Worm (Caenorhabditis elegans) whole organism, mixed stage, embryonic: ENCODE measurements around the gene Y110A2AL.1.

Experiments
- M03D4.4 ChIP-seq: sonication (generic microtip); optimal IDR thresholded peaks from 2 replicates; lab custom pipeline; 2017; ENCODE audit warnings: mild to moderate bottlenecking, missing genetic modification characterization, missing compliant biosample characterization
- bed-3 ChIP-seq: fragments of 200-800 bp; sonication (Bioruptor generic); optimal IDR thresholded peaks from 3 replicates; lab custom pipeline; 2018; ENCODE audit warnings: mild to moderate bottlenecking, missing genetic modification characterization, moderate library complexity, missing compliant biosample characterization
- ceh-39 ChIP-seq: fragments of 150-350 bp; optimal IDR thresholded peaks from 2 replicates; lab custom pipeline; 2014; ENCODE audit warnings: missing biosample characterization, missing genetic modification characterization
- ceh-43 ChIP-seq: fragments of 200-800 bp; sonication (Bioruptor generic); optimal IDR thresholded peaks from 2 replicates; lab custom pipeline; 2018; ENCODE audit warnings: mild to moderate bottlenecking, missing genetic modification characterization, moderate library complexity, missing compliant biosample characterization
- ceh-83 ChIP-seq: fragments of 200-800 bp; sonication (Bioruptor generic); optimal IDR thresholded peaks from 2 replicates; lab custom pipeline; 2018; ENCODE audit warnings: mild to moderate bottlenecking, missing genetic modification characterization, missing compliant biosample characterization
- ces-1 ChIP-seq: fragments of 150-350 bp; optimal IDR thresholded peaks from 2 replicates; lab custom pipeline; 2014; ENCODE audit warnings: missing biosample characterization, missing genetic modification reagents, missing genetic modification characterization
- cnd-1 ChIP-seq: fragments of 200-800 bp; sonication (Bioruptor generic); optimal IDR thresholded peaks from 2 replicates; lab custom pipeline; 2018; ENCODE audit warnings: mild to moderate bottlenecking, missing genetic modification characterization, missing compliant biosample characterization
- drap-1 ChIP-seq: fragments of 200-800 bp; sonication (Bioruptor generic); optimal IDR thresholded peaks from 3 replicates; lab custom pipeline; 2018; ENCODE audit warnings: mild to moderate bottlenecking, missing genetic modification characterization, missing compliant biosample characterization
- elt-1 ChIP-seq: sonication (generic microtip); optimal IDR thresholded peaks from 2 replicates; lab custom pipeline; 2017; ENCODE audit warnings: missing genetic modification characterization, mild to moderate bottlenecking, missing compliant biosample characterization, antibody characterized with exemption, moderate library complexity, borderline replicate concordance; ENCODE audit not compliant: insufficient read depth
- elt-3 ChIP-seq: fragments of 150-350 bp; optimal IDR thresholded peaks from 2 replicates; lab custom pipeline; 2014; ENCODE audit warnings: missing biosample characterization, missing genetic modification characterization
- flh-1 ChIP-seq: fragments of 200-800 bp; sonication (Bioruptor generic); optimal IDR thresholded peaks from 2 replicates; lab custom pipeline; 2018; ENCODE audit warnings: mild to moderate bottlenecking, missing genetic modification characterization, moderate library complexity, missing compliant biosample characterization
- ham-2 ChIP-seq: fragments of 200-800 bp; sonication (Bioruptor generic); optimal IDR thresholded peaks from 2 replicates; lab custom pipeline; 2018; ENCODE audit warnings: mild to moderate bottlenecking, missing genetic modification characterization, missing compliant biosample characterization
- hlh-1 ChIP-seq: fragments of 150-350 bp; optimal IDR thresholded peaks from 2 replicates; lab custom pipeline; 2014; ENCODE audit warnings: missing biosample characterization, missing genetic modification reagents, missing genetic modification characterization
- lin-13 ChIP-seq: fragments of 150-350 bp; optimal IDR thresholded peaks from 2 replicates; lab custom pipeline; 2014; ENCODE audit warnings: missing biosample characterization, missing genetic modification characterization
- lin-32 ChIP-seq: fragments of 200-800 bp; sonication (Bioruptor generic); optimal IDR thresholded peaks from 2 replicates; lab custom pipeline; 2018; ENCODE audit warnings: mild to moderate bottlenecking, missing genetic modification characterization, missing compliant biosample characterization
- lsy-2 ChIP-seq: fragments of 150-350 bp; optimal IDR thresholded peaks from 2 replicates; lab custom pipeline; 2014; ENCODE audit warnings: missing biosample characterization, missing genetic modification characterization
- mab-5 ChIP-seq: fragments of 150-350 bp; optimal IDR thresholded peaks from 2 replicates; lab custom pipeline; 2014; ENCODE audit warnings: missing biosample characterization, missing genetic modification characterization
- mls-2 ChIP-seq: sonication (generic microtip); optimal IDR thresholded peaks from 2 replicates; lab custom pipeline; 2016; ENCODE audit warnings: mild to moderate bottlenecking, missing genetic modification characterization, moderate library complexity, missing compliant biosample characterization
- nhr-12 ChIP-seq: fragments of 150-350 bp; optimal IDR thresholded peaks from 2 replicates; lab custom pipeline; 2014; ENCODE audit warnings: missing biosample characterization, missing genetic modification characterization
- nhr-2 ChIP-seq: fragments of 150-350 bp; optimal IDR thresholded peaks from 2 replicates; lab custom pipeline; 2014; ENCODE audit warnings: missing biosample characterization, missing genetic modification characterization
- nhr-237 ChIP-seq: fragments of 150-350 bp; optimal IDR thresholded peaks from 2 replicates; lab custom pipeline; 2014; ENCODE audit warnings: missing biosample characterization, missing genetic modification characterization
- nhr-76 ChIP-seq: sonication (generic microtip); optimal IDR thresholded peaks from 2 replicates; lab custom pipeline; 2017; ENCODE audit warnings: missing biosample characterization, missing genetic modification characterization
- pha-4 ChIP-seq: fragments of 150-350 bp; optimal IDR thresholded peaks from 2 replicates; lab custom pipeline; 2018; ENCODE audit warnings: missing biosample characterization, missing genetic modification reagents, missing genetic modification characterization
- snpc-4 ChIP-seq: fragments of 150-350 bp; optimal IDR thresholded peaks from 2 replicates; lab custom pipeline; 2014; ENCODE audit warnings: missing biosample characterization, missing genetic modification characterization
- sptf-1 ChIP-seq: sonication (generic microtip); optimal IDR thresholded peaks from 2 replicates; lab custom pipeline; 2017; ENCODE audit warnings: mild to moderate bottlenecking, missing genetic modification characterization, moderate library complexity, missing compliant biosample characterization
- tbx-8 ChIP-seq: fragments of 200-800 bp; sonication (Bioruptor generic); optimal IDR thresholded peaks from 2 replicates; lab custom pipeline; 2018; ENCODE audit warnings: mild to moderate bottlenecking, missing genetic modification characterization, moderate library complexity, missing compliant biosample characterization
- unc-120 ChIP-seq: sonication (generic microtip); optimal IDR thresholded peaks from 2 replicates; lab custom pipeline; 2017; ENCODE audit warnings: missing genetic modification characterization, missing compliant biosample characterization; ENCODE audit not compliant: poor library complexity, severe bottlenecking
- unc-39 ChIP-seq: fragments of 150-350 bp; optimal IDR thresholded peaks from 2 replicates; lab custom pipeline; 2014; ENCODE audit warnings: missing biosample characterization, missing genetic modification characterization
- unc-62 ChIP-seq: fragments of 150-350 bp; optimal IDR thresholded peaks from 2 replicates; lab custom pipeline; 2014; ENCODE audit warnings: missing biosample characterization, missing genetic modification reagents, missing genetic modification characterization
- zip-8 ChIP-seq: fragments of 150-350 bp; optimal IDR thresholded peaks from 2 replicates; lab custom pipeline; 2014; ENCODE audit warnings: missing biosample characterization, missing genetic modification characterization
- ztf-11 ChIP-seq: fragments of 150-350 bp; optimal IDR thresholded peaks from 2 replicates; lab custom pipeline; 2014; ENCODE audit warnings: missing biosample characterization, missing genetic modification characterization

Y110A2AL.1 gene

ce11 chrII:2894295-2894694 is 19.4 kb downstream of the Y110A2AL.1 start, which contains the start of gene sqv-2:
sqv-2 (minus strand) TSS chrII:2894395.
- no peak for TF ChIP-seq snpc-4 (tag; lab: Kevin White, UChicago)

- TF ChIP-seq unc-39 (tag; lab: Kevin White, UChicago) (no peak), ceh-43 (GFP tag; lab: Kevin White, UChicago) (no peak), mab-5 (tag; lab: Kevin White, UChicago) (no peak), ham-2 (GFP tag; lab: Kevin White, UChicago) (no peak), unc-62 (GFP tag; lab: Kevin White, UChicago) (no peak), zip-8 (tag; lab: Kevin White, UChicago) (no peak), ces-1 (GFP tag; lab: Kevin White, UChicago) (no peak), nhr-76 (tag; lab: Kevin White, UChicago) (no peak), mls-2 (no peak), unc-120 (no peak), bed-3 (GFP tag; lab: Kevin White, UChicago) (no peak), drap-1 (GFP tag; lab: Kevin White, UChicago) (no peak), tbx-8 (GFP tag; lab: Kevin White, UChicago) (no peak), cnd-1 (tag; lab: Kevin White, UChicago) (no peak), M03D4.4 (tag; lab: Kevin White, UChicago) (no peak), nhr-12 (tag; lab: Kevin White, UChicago) (no peak)
These were observed 25.3 kb downstream of the Y110A2AL.1 start, which contains the start of gene ubc-26 for ce11 chrII:2900248-2900647. ubc-26 (minus strand) TSS chrII:2900348.

ce11 chrII:2901158-2901557 is 26.3 kb downstream of the Y110A2AL.1 start:
- TF ChIP-seq mls-2: no peak
- TF ChIP-seq unc-39 (tag; lab: Kevin White, UChicago): no peak
- no peak for TF ChIP-seq ceh-83 (GFP tag; lab: Kevin White, UChicago)
- no peak for TF ChIP-seq pha-4 (tag; lab: Kevin White, UChicago)
- no peak for TF ChIP-seq M03D4.4 (tag; lab: Kevin White, UChicago)
- no peak for TF ChIP-seq nhr-237 (tag; lab: Kevin White, UChicago)
- no peak for TF ChIP-seq elt-3
- no peak for TF ChIP-seq cnd-1 (tag; lab: Kevin White, UChicago)
- no peak for TF ChIP-seq lin-13 (tag; lab: Kevin White, UChicago)
- TF ChIP-seq ceh-39 (tag; lab: Kevin White, UChicago): no peak
- TF ChIP-seq lin-32: no peak

- no peak for TF ChIP-seq ham-2 (GFP tag; lab: Kevin White, UChicago)
- TF ChIP-seq lsy-2 (tag; lab: Kevin White, UChicago): no peak
- no peak for TF ChIP-seq hlh-1 (tag; lab: Kevin White, UChicago)
- TF ChIP-seq elt-1: no peak
- no peak for TF ChIP-seq nhr-12 (tag; lab: Kevin White, UChicago)
These were observed 28.8 kb downstream of the Y110A2AL.1 start for ce11 chrII:2903748-2904147.

ce11 chrII:2913505-2913904 is 38.6 kb downstream of the Y110A2AL.1 start, which contains the start of gene ubc-15:
ubc-15 (minus strand) TSS chrII:2913605.
- TF ChIP-seq hlh-1 (tag; lab: Kevin White, UChicago): no peak
- TF ChIP-seq sptf-1 (tag; lab: Kevin White, UChicago): no peak
- TF ChIP-seq zip-8 (tag; lab: Kevin White, UChicago): no peak
- TF ChIP-seq ceh-43 (GFP tag; lab: Kevin White, UChicago): no peak
- no peak for TF ChIP-seq mab-5 (tag; lab: Kevin White, UChicago)
- no peak for TF ChIP-seq bed-3 (GFP tag; lab: Kevin White, UChicago)
- no peak for TF ChIP-seq drap-1 (GFP tag; lab: Kevin White, UChicago)
- TF ChIP-seq unc-39 (tag; lab: Kevin White, UChicago): no peak
- TF ChIP-seq nhr-237 (tag; lab: Kevin White, UChicago): no peak
- no peak for TF ChIP-seq mls-2
- no peak for TF ChIP-seq flh-1 (GFP tag; lab: Kevin White, UChicago)
- TF ChIP-seq nhr-12 (tag; lab: Kevin White, UChicago): no peak
- no peak for TF ChIP-seq ces-1 (GFP tag; lab: Kevin White, UChicago)
- no peak for TF ChIP-seq ztf-11
- no peak for TF ChIP-seq elt-1
- no peak for TF ChIP-seq nhr-2 (tag; lab: Kevin White, UChicago)
